Worm (Caenorhabditis elegans): Measurements from ENCODE around the gene Y37D8A.6.

Gene Y37D8A.6

DNA sequence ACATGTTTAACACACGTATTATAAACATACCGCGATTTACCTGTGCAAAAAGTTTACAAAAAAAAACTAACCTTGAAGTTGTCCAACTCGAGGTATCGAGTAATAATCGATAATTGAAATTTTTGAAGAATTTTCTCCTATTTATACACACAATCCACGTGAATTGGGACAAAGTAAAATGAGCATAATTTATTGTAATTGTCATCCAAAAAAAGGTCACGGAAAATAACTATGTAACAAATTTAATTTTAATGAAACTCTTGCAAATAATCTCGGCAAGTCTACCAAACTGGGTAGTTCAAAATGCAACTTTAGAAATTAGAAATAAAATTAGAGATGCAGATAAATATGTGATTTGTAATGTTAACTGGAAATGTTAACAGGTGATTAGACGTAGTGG, 14.7 kb downstream of the Y37D8A.6 start, which contains the start of gene Y37D8A.5:
Gene Y37D8A.5 (minus strand): TSS at position 101 of the 400 bp plus-strand sequence.
- TF ChIP-seq fkh-4 (tag; optimal IDR thresholded peaks at IDR 0.05; ENCODE audit: borderline replicate concordance) (no peak), nhr-12 (tag; optimal IDR thresholded peaks at IDR 0.05) (no peak), efl-1 (optimal IDR thresholded peaks at IDR 0.05) (no peak), efl-1 (GFP tag; optimal IDR thresholded peaks at IDR 0.05 in 1 of 2) (peak in 1 of 2 experiments; percentile 19), ama-1 (optimal IDR thresholded peaks at IDR 0.05) (no peak), snpc-4 (tag; optimal IDR thresholded peaks at IDR 0.05) (no peak), elt-2 (tag; optimal IDR thresholded peaks at IDR 0.05) (no peak), blmp-1 (tag; optimal IDR thresholded peaks at IDR 0.05) (no peak)

DNA sequence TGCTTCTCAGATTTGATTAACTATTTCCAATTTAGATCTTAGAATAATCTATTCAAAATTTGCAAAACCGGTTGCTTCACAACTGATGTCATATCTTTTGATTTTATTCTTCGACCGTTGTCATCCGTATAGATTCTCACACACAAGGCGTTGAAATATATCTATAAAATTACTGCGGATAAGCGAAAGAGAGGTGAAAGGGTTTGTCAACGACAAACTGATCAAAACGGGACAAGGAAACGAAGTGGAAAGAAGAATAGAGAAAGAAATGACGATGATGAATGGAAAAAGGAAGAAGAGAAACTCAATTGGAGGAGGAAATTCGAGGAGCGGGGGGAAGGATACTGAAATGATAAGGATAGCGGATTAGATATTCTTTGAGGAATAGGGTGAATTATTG, 19.1 kb downstream of the Y37D8A.6 start:
- no peak for TF ChIP-seq egl-27 (tag; optimal IDR thresholded peaks at IDR 0.05)
- peak; percentile 97 for TF ChIP-seq blmp-1 (tag; optimal IDR thresholded peaks at IDR 0.05)
- peak; percentile 25 for TF ChIP-seq nhr-20 (tag; optimal IDR thresholded peaks at IDR 0.05)
- TF ChIP-seq elt-3 (tag; optimal IDR thresholded peaks at IDR 0.05) = peak in 4 of 6 experiments; percentile 30 to 68 (median 46)
- TF ChIP-seq lin-14 (GFP tag; optimal IDR thresholded peaks at IDR 0.05) = peak; percentile 14
- TF ChIP-seq lin-13 (GFP tag; optimal IDR thresholded peaks at IDR 0.05) = no peak
- TF ChIP-seq zip-4 (GFP tag; optimal IDR thresholded peaks at IDR 0.05) = no peak

DNA sequence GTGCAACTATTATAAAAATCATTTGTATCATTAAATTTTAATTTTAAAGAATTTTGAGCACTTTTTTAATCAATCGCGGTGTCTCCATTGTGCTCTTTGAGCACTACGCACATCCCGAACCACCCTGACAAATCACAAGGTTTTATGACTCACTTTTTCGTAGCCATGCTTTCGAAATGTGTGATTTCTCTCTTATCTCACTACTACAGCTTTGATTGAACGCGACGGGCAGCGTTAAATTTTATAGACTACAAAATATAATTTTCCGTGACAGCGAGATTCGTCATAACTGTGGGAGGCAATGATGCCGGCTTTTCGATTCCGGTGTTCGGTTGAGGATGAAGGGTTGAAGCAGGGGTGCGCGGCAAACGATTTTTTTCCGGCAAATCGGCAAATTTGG, 20.4 kb downstream of the Y37D8A.6 start:
- TF ChIP-seq ceh-63 (GFP tag; optimal IDR thresholded peaks at IDR 0.05) (no peak), efl-1 (optimal IDR thresholded peaks at IDR 0.05) (no peak), efl-1 (GFP tag; optimal IDR thresholded peaks at IDR 0.05 in 1 of 2) (no peak)

DNA sequence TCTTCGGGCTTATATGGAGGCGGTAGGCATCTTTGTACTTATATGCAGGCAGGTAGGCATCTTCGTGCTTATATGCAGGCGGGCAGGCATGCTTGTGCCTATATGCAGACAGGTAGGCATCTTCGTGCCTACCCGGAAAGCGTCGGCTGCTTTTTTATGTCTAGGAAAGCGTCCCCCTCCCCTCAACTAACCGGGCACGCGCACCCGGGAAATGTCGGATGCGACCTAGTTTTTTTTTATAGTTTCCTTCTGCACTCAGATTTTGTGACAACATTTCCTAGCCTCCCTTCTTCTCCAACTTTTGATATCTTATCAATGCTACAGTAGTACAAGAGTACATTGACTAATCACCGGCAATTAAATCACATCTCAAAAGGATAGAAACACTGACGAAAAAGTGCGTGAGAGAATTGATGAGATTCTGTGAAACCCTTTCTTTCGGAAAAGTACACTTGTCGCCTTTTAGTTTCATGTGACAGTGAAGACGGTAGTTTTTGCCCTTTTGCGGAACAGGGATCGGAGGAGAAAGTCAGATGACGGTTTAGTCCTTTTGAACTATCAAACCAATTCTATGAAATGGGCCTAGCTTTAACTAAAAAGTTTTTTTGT, 21.0 kb downstream of the Y37D8A.6 start:
- TF ChIP-seq Y116A8C.19 (tag; optimal IDR thresholded peaks at IDR 0.05; ENCODE audit: borderline replicate concordance) (no peak), nhr-85 (tag) (peak; percentile 97), hlh-17 (GFP tag; optimal IDR thresholded peaks at IDR 0.05; ENCODE audit: borderline replicate concordance) (no peak), elt-3 (tag; optimal IDR thresholded peaks at IDR 0.05) (peak; percentile 85 to 99 (median 96)), vab-15 (tag; optimal IDR thresholded peaks at IDR 0.05) (peak; percentile 49), nhr-19 (GFP tag; conservative IDR thresholded peaks at IDR 0.05) (peak; percentile 9; the same call in 1 of the 2 replicates), pag-3 (tag; optimal IDR thresholded peaks at IDR 0.05; ENCODE audit: borderline replicate concordance, insufficient read depth) (no peak), mdl-1 (tag; optimal IDR thresholded peaks at IDR 0.05) (peak in 1 of 2 experiments; percentile 6), nhr-76 (tag; optimal IDR thresholded peaks at IDR 0.05) (no peak), nhr-20 (tag; optimal IDR thresholded peaks at IDR 0.05) (peak; percentile 83), mep-1 (tag; optimal IDR thresholded peaks at IDR 0.05) (peak; percentile 26), zip-4 (GFP tag; optimal IDR thresholded peaks at IDR 0.05) (no peak), lin-14 (GFP tag; optimal IDR thresholded peaks at IDR 0.05) (peak; percentile 84), lsy-2 (tag; optimal IDR thresholded peaks at IDR 0.05) (peak; percentile 25 to 70), grh-1 (GFP tag; IDR thresholded peaks at IDR 0.05) (peak; percentile 45; the same call in 1 of the 2 replicates), dpl-1 (GFP tag; optimal IDR thresholded peaks at IDR 0.05) (peak in 1 of 3 experiments; percentile 18), elt-2 (tag; optimal IDR thresholded peaks at IDR 0.05) (no peak), nhr-71 (tag; optimal IDR thresholded peaks at IDR 0.05) (peak; percentile 71), sptf-1 (tag; optimal IDR thresholded peaks at IDR 0.05) (no peak), ztf-11 (tag; optimal IDR thresholded peaks at IDR 0.05) (no peak), tbx-2 (tag; optimal IDR thresholded peaks at IDR 0.05) (peak; percentile 60), ceh-63 (GFP tag; optimal IDR thresholded peaks at IDR 0.05) (no peak), lin-35 (GFP tag; optimal IDR thresholded peaks at IDR 0.05) (peak in 1 of 2 experiments; percentile 49), blmp-1 (tag; optimal IDR thresholded peaks at IDR 0.05) (peak; percentile 97), egl-27 (tag; optimal IDR thresholded peaks at IDR 0.05) (peak in 1 of 2 experiments; percentile 36), pqm-1 (tag; optimal IDR thresholded peaks at IDR 0.05) (no peak), ceh-82 (tag; optimal IDR thresholded peaks at IDR 0.05) (no peak), hpl-2 (GFP tag; optimal IDR thresholded peaks at IDR 0.05) (no peak), tlp-1 (tag; optimal IDR thresholded peaks at IDR 0.05) (no peak), egl-13 (tag; optimal IDR thresholded peaks at IDR 0.05) (no peak), lir-3 (tag; optimal IDR thresholded peaks at IDR 0.05; ENCODE audit: poor library complexity) (no peak), lin-13 (GFP tag; optimal IDR thresholded peaks at IDR 0.05) (peak; percentile 20), nhr-28 (tag; optimal IDR thresholded peaks at IDR 0.05) (no peak), C16A3.4 (tag; optimal IDR thresholded peaks at IDR 0.05) (no peak), sox-4 (tag; optimal IDR thresholded peaks at IDR 0.05) (no peak), nhr-90 (tag; optimal IDR thresholded peaks at IDR 0.05; ENCODE audit: poor library complexity) (peak; percentile 34), snu-23 (GFP tag; optimal IDR thresholded peaks at IDR 0.05) (peak; percentile 60)

All from whole organism, L1 larva.